Fruit fly (Drosophila melanogaster) whole organism, embryonic: ENCODE measurements around the gene Sirt4.

ENCODE experiments used
- BEAF-32 ChIP-seq: fragments of 200-800 bp; sonication (Bioruptor generic); optimal IDR thresholded peaks from 3 replicates; lab custom pipeline; 2017; ENCODE audit warnings: missing biosample characterization, missing genetic modification characterization, mild to moderate bottlenecking, moderate library complexity, missing genetic modification reagents
- CG12744 ChIP-seq: fragments of 200-800 bp; sonication (Bioruptor generic); optimal IDR thresholded peaks from 2 replicates; lab custom pipeline; 2016; ENCODE audit warnings: missing biosample characterization, missing genetic modification characterization
- CG13287 ChIP-seq: fragments of 200-800 bp; sonication (Bioruptor generic); IDR thresholded peaks from 2 replicates; pipeline ENCODE4 v1.3.6; 2022; ENCODE audit warnings: missing biosample characterization, missing genetic modification characterization; ENCODE audit not compliant: partially characterized antibody
- CG15011 ChIP-seq: fragments of 200-800 bp; sonication (Bioruptor generic); optimal IDR thresholded peaks from 3 replicates; lab custom pipeline; 2018; ENCODE audit warnings: missing biosample characterization, mild to moderate bottlenecking, missing genetic modification characterization
- CG15696 ChIP-seq: fragments of 200-800 bp; sonication (Bioruptor generic); optimal IDR thresholded peaks from 2 replicates; lab custom pipeline; 2019; ENCODE audit warnings: missing biosample characterization, mild to moderate bottlenecking, missing genetic modification characterization, moderate library complexity
- CG16813 ChIP-seq: fragments of 200-800 bp; sonication (Bioruptor generic); IDR thresholded peaks from 3 replicates; pipeline ENCODE4 v1.3.6; 2022; ENCODE audit warnings: missing biosample characterization, missing genetic modification characterization; ENCODE audit not compliant: partially characterized antibody
- CG2116 ChIP-seq: fragments of 200-800 bp; sonication (Bioruptor generic); optimal IDR thresholded peaks from 3 replicates; lab custom pipeline; 2018; ENCODE audit warnings: missing biosample characterization, mild to moderate bottlenecking, missing genetic modification characterization
- CG30431 ChIP-seq: fragments of 200-800 bp; sonication (Bioruptor generic); optimal IDR thresholded peaks from 2 replicates; lab custom pipeline; 2017; ENCODE audit warnings: missing biosample characterization, missing genetic modification characterization
- CG32532 ChIP-seq: fragments of 200-800 bp; sonication (Bioruptor generic); IDR thresholded peaks from 2 replicates; pipeline ENCODE4 v1.3.6; 2022; ENCODE audit warnings: missing biosample characterization, missing genetic modification characterization
- CG3847 ChIP-seq: fragments of 200-800 bp; sonication (Bioruptor generic); IDR thresholded peaks from 2 replicates; pipeline ENCODE4 v1.3.6; 2022; ENCODE audit warnings: missing biosample characterization, missing genetic modification characterization
- CG4360 ChIP-seq: fragments of 200-800 bp; sonication (Bioruptor generic); IDR thresholded peaks from 2 replicates; pipeline ENCODE4 v1.3.6; 2022; ENCODE audit warnings: missing biosample characterization, missing genetic modification characterization
- CG4820 ChIP-seq: fragments of 200-800 bp; sonication (Bioruptor generic); optimal IDR thresholded peaks from 3 replicates; lab custom pipeline; 2016; ENCODE audit warnings: missing biosample characterization, missing genetic modification characterization
- CG5180 ChIP-seq: fragments of 200-800 bp; sonication (Bioruptor generic); optimal IDR thresholded peaks from 3 replicates; lab custom pipeline; 2017; ENCODE audit warnings: missing biosample characterization, missing genetic modification characterization, mild to moderate bottlenecking, moderate library complexity, missing genetic modification reagents
- CG7271 ChIP-seq: fragments of 200-800 bp; sonication (Bioruptor generic); optimal IDR thresholded peaks from 2 replicates; lab custom pipeline; 2018; ENCODE audit warnings: missing biosample characterization, mild to moderate bottlenecking, missing genetic modification characterization, moderate library complexity
- CG7839 ChIP-seq: fragments of 200-800 bp; sonication (Bioruptor generic); optimal IDR thresholded peaks from 3 replicates; lab custom pipeline; 2018; ENCODE audit warnings: missing biosample characterization, mild to moderate bottlenecking, missing genetic modification characterization, moderate library complexity
- CG8765 ChIP-seq: fragments of 200-800 bp; sonication (Bioruptor generic); IDR thresholded peaks from 2 replicates; pipeline ENCODE4 v1.3.6; 2022; ENCODE audit warnings: missing biosample characterization, missing genetic modification characterization
- Dll ChIP-seq: fragments of 200-800 bp; sonication (Bioruptor generic); IDR thresholded peaks from 4 replicates; pipeline ENCODE4 v1.3.6; 2022; ENCODE audit warnings: missing biosample characterization, missing genetic modification characterization; ENCODE audit not compliant: partially characterized antibody
- Dp ChIP-seq: fragments of 200-800 bp; sonication (Bioruptor generic); optimal IDR thresholded peaks from 2 replicates; lab custom pipeline; 2018; ENCODE audit warnings: missing biosample characterization, mild to moderate bottlenecking, missing genetic modification characterization, moderate library complexity
- Dref ChIP-seq: fragments of 200-800 bp; sonication (Bioruptor generic); IDR thresholded peaks from 2 replicates; pipeline ENCODE4 v1.3.6; 2022; ENCODE audit warnings: missing biosample characterization, missing genetic modification characterization
- E2f2 ChIP-seq: fragments of 200-800 bp; sonication (Bioruptor generic); IDR thresholded peaks from 2 replicates; pipeline ENCODE4 v1.3.6; 2022; ENCODE audit warnings: missing biosample characterization, missing genetic modification characterization
- HLH4C ChIP-seq: fragments of 200-800 bp; sonication (Bioruptor generic); IDR thresholded peaks from 3 replicates; pipeline ENCODE4 v1.3.6; 2022; ENCODE audit warnings: missing biosample characterization, missing genetic modification characterization; ENCODE audit not compliant: partially characterized antibody
- Hr78 ChIP-seq, 2 experiments: fragments of 200-800 bp in 1 of 2; fragments of >200 bp in 1 of 2; sonication (Bioruptor generic) in 1 of 2; optimal IDR thresholded peaks; 2 replicates each; lab custom pipeline; 2017 to 2019; ENCODE audit warnings: missing biosample characterization in 2 of 2, missing genetic modification characterization in 2 of 2, mild to moderate bottlenecking in 1 of 2, moderate library complexity in 1 of 2
- Jarid2 ChIP-seq: fragments of 200-800 bp; sonication (Bioruptor generic); optimal IDR thresholded peaks from 3 replicates; lab custom pipeline; 2017; ENCODE audit warnings: mild to moderate bottlenecking, missing biosample characterization, missing genetic modification reagents, missing genetic modification characterization
- NC2α ChIP-seq: fragments of 200-800 bp; sonication (Bioruptor generic); optimal IDR thresholded peaks from 2 replicates; lab custom pipeline; 2016; ENCODE audit warnings: missing biosample characterization, missing genetic modification characterization
- Scr ChIP-seq: fragments of 200-800 bp; sonication (Bioruptor generic); IDR thresholded peaks from 2 replicates; pipeline ENCODE4 v1.3.6; 2022; ENCODE audit warnings: missing biosample characterization, missing genetic modification characterization; ENCODE audit not compliant: partially characterized antibody
- ato ChIP-seq: fragments of 200-800 bp; sonication (Bioruptor generic); IDR thresholded peaks from 2 replicates; pipeline ENCODE4 v1.3.6; 2022; ENCODE audit warnings: missing biosample characterization, missing genetic modification characterization; ENCODE audit not compliant: partially characterized antibody
- bbx ChIP-seq: fragments of 200-800 bp; sonication (Bioruptor generic); IDR thresholded peaks from 2 replicates; pipeline ENCODE4 v1.3.6; 2022; ENCODE audit warnings: missing biosample characterization, missing genetic modification characterization; ENCODE audit not compliant: partially characterized antibody
- chinmo ChIP-seq: fragments of 200-800 bp; sonication (Bioruptor generic); IDR thresholded peaks from 4 replicates; pipeline ENCODE4 v1.3.6; 2022; ENCODE audit warnings: missing biosample characterization, missing genetic modification characterization; ENCODE audit not compliant: partially characterized antibody
- dmrt99B ChIP-seq: fragments of 200-800 bp; sonication (Bioruptor generic); optimal IDR thresholded peaks from 2 replicates; lab custom pipeline; 2018; ENCODE audit warnings: missing biosample characterization, mild to moderate bottlenecking, missing genetic modification characterization, moderate library complexity
- eve ChIP-seq, 2 experiments: fragments of >200 bp; optimal IDR thresholded peaks; 2 replicates each; lab custom pipeline; 2017; ENCODE audit warnings: missing biosample characterization in 2 of 2, missing genetic modification characterization in 2 of 2
- eyg ChIP-seq: fragments of 200-800 bp; sonication (Bioruptor generic); optimal IDR thresholded peaks from 3 replicates; lab custom pipeline; 2016; ENCODE audit warnings: missing biosample characterization, missing genetic modification characterization
- gcm ChIP-seq: fragments of 200-800 bp; sonication (Bioruptor generic); optimal IDR thresholded peaks from 2 replicates; lab custom pipeline; 2019; ENCODE audit warnings: missing biosample characterization, mild to moderate bottlenecking, missing genetic modification characterization, moderate library complexity
- gcm2 ChIP-seq: fragments of 200-800 bp; sonication (Bioruptor generic); optimal IDR thresholded peaks from 2 replicates; lab custom pipeline; 2016; ENCODE audit warnings: missing biosample characterization, missing genetic modification characterization
- grau ChIP-seq: fragments of 200-800 bp; optimal IDR thresholded peaks from 3 replicates; lab custom pipeline; 2019; ENCODE audit warnings: missing biosample characterization, mild to moderate bottlenecking, missing genetic modification characterization, moderate library complexity
- h ChIP-seq: fragments of >200 bp; optimal IDR thresholded peaks from 2 replicates; lab custom pipeline; 2017
- hbn ChIP-seq: fragments of 200-800 bp; sonication (Bioruptor generic); IDR thresholded peaks from 2 replicates; pipeline ENCODE4 v1.3.6; 2022; ENCODE audit warnings: missing biosample characterization, missing genetic modification characterization; ENCODE audit not compliant: partially characterized antibody
- ken ChIP-seq: fragments of 200-800 bp; sonication (Bioruptor generic); IDR thresholded peaks from 3 replicates; pipeline ENCODE4 v1.3.6; 2022; ENCODE audit warnings: missing biosample characterization, missing genetic modification characterization
- lmd ChIP-seq: fragments of 200-800 bp; sonication (Bioruptor generic); IDR thresholded peaks from 2 replicates; pipeline ENCODE4 v1.3.6; 2022; ENCODE audit warnings: missing biosample characterization, missing genetic modification characterization
- lola ChIP-seq, 3 experiments: fragments of >200 bp in 2 of 3; fragments of 200-800 bp in 1 of 3; sonication (Bioruptor generic) in 1 of 3; optimal IDR thresholded peaks; 2 replicates each; lab custom pipeline; 2017 to 2019; ENCODE audit warnings: missing biosample characterization in 3 of 3, missing genetic modification characterization in 3 of 3, mild to moderate bottlenecking in 1 of 3, moderate library complexity in 1 of 3
- mld ChIP-seq: fragments of 200-800 bp; sonication (Bioruptor generic); IDR thresholded peaks from 3 replicates; pipeline ENCODE4 v1.3.6; 2022; ENCODE audit warnings: missing biosample characterization, missing genetic modification characterization; ENCODE audit not compliant: partially characterized antibody
- oc ChIP-seq: fragments of 200-800 bp; sonication (Bioruptor generic); optimal IDR thresholded peaks from 2 replicates; lab custom pipeline; 2018; ENCODE audit warnings: missing biosample characterization, mild to moderate bottlenecking, missing genetic modification characterization, moderate library complexity
- pros ChIP-seq: fragments of 200-800 bp; sonication (Bioruptor generic); optimal IDR thresholded peaks from 3 replicates; lab custom pipeline; 2019; ENCODE audit warnings: missing biosample characterization, mild to moderate bottlenecking, missing genetic modification characterization, moderate library complexity
- ro ChIP-seq: fragments of 200-800 bp; sonication (Bioruptor generic); IDR thresholded peaks from 2 replicates; pipeline ENCODE4 v1.3.6; 2022; ENCODE audit warnings: missing biosample characterization, missing genetic modification characterization
- trem ChIP-seq: fragments of 200-800 bp; optimal IDR thresholded peaks from 3 replicates; lab custom pipeline; 2019; ENCODE audit warnings: missing biosample characterization, mild to moderate bottlenecking, missing genetic modification characterization, moderate library complexity

The Sirt4 gene

DNA sequence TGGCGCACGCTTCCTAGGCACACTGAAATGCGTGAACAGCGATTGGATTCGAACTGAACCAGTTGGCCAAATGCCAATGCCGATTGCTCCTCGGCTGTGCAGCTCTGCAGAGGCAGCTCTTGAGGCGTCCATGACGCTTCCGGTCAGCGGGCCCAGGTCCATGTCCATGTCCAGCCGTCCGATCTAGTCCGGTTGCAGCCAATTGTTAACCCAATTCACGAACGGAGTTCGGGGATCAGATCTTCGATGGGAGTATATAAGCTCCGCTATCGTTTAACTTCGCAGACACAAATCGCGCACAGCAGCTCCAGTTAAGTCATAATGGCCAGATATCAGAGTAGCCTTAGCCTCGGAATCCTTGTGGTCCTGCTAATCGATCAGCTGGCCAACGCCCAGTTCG lies 17.2 kb upstream of the Sirt4 start, which contains the start of gene CG42449:
Gene CG42449, plus strand, starts transcription at position 301 of the 400 bp plus-strand sequence.
- TF ChIP-seq Jarid2 (GFP tag; lab: Kevin White, UChicago), result no peak
- no peak for TF ChIP-seq pros
- TF ChIP-seq NC2α (GFP tag; lab: Kevin White, UChicago), result no peak
- TF ChIP-seq gcm (GFP tag; lab: Kevin White, UChicago), result no peak
- no peak for TF ChIP-seq lmd (GFP tag; lab: Robert Waterston, UW)
- no peak for TF ChIP-seq ro (GFP tag; lab: Robert Waterston, UW)
- TF ChIP-seq grau, result no peak
- no peak for TF ChIP-seq dmrt99B (tag; lab: Kevin White, UChicago)
- TF ChIP-seq trem (tag; lab: Kevin White, UChicago), result no peak
- TF ChIP-seq Hr78 (GFP tag; optimal IDR thresholded peaks at IDR 0.05; lab: Kevin White, UChicago), result no peak
- no peak for TF ChIP-seq CG30431 (GFP tag; lab: Kevin White, UChicago)
- TF ChIP-seq chinmo (GFP tag; lab: Robert Waterston, UW), result no peak
- no peak for TF ChIP-seq CG32532 (GFP tag; lab: Robert Waterston, UW)
- no peak for TF ChIP-seq CG4820 (GFP tag; lab: Kevin White, UChicago)
- no peak for TF ChIP-seq CG12744 (GFP tag; lab: Kevin White, UChicago)
- no peak for TF ChIP-seq CG8765 (GFP tag; lab: Robert Waterston, UW)
- TF ChIP-seq eve (GFP tag; optimal IDR thresholded peaks at IDR 0.05; lab: Kevin White, UChicago), result no peak
- no peak for TF ChIP-seq eyg (GFP tag; lab: Kevin White, UChicago)
- no peak for TF ChIP-seq CG15011 (GFP tag; lab: Kevin White, UChicago)
- TF ChIP-seq CG7839 (tag; lab: Kevin White, UChicago), result no peak

dm6 chrX:5679933-5680667 lies 14.4 kb upstream of the Sirt4 start, which contains the start of the genes Tre1 and Gr5a:
TSS of gene Tre1 (minus strand) at chrX:5679977.
TSS of gene Gr5a (plus strand) at chrX:5680617.
- TF ChIP-seq BEAF-32 (GFP tag; lab: Kevin White, UChicago), result peak; percentile 5
- TF ChIP-seq CG13287 (GFP tag; lab: Robert Waterston, UW), result peak; percentile 30; the same call in 1 of the 2 replicates
- peak; percentile 42; the same call in 1 of the 2 replicates for TF ChIP-seq ato (GFP tag; lab: Robert Waterston, UW)
- TF ChIP-seq lola (GFP tag; optimal IDR thresholded peaks at IDR 0.05; lab: Kevin White, UChicago), result no peak
- peak; percentile 38; the same call in 1 of the 2 replicates for TF ChIP-seq hbn (GFP tag; lab: Robert Waterston, UW)
- TF ChIP-seq bbx (GFP tag; lab: Robert Waterston, UW), result peak; percentile 47; the same call in 1 of the 2 replicates
- no peak for TF ChIP-seq lmd (GFP tag; lab: Robert Waterston, UW)
- no peak for TF ChIP-seq ken (GFP tag; lab: Robert Waterston, UW)
- TF ChIP-seq h (lab: Kevin White, UChicago), result no peak
- peak; percentile 80 for TF ChIP-seq E2f2
- TF ChIP-seq gcm2 (GFP tag; lab: Kevin White, UChicago), result no peak
- peak; percentile 51 for TF ChIP-seq Dp (GFP tag; lab: Kevin White, UChicago)
- peak; percentile 7 for TF ChIP-seq CG2116 (GFP tag; lab: Kevin White, UChicago)
- TF ChIP-seq CG3847 (GFP tag; lab: Robert Waterston, UW), result no peak
- 0 out of 3 replicates have a peak, but pooled peaks have one; percentile 21 for TF ChIP-seq CG16813 (GFP tag; lab: Robert Waterston, UW)
- peak; percentile 98 for TF ChIP-seq CG5180 (GFP tag; lab: Kevin White, UChicago)
- no peak for TF ChIP-seq CG15696
- TF ChIP-seq Dll (GFP tag; lab: Robert Waterston, UW), result peak; percentile 37; the same call in 1 of the 4 replicates
- TF ChIP-seq CG4360 (GFP tag; lab: Robert Waterston, UW), result 0 out of 2 replicates have a peak, but pooled peaks have one; percentile 43
- peak; percentile 44; the same call in 1 of the 2 replicates for TF ChIP-seq Scr (GFP tag; lab: Robert Waterston, UW)
- TF ChIP-seq mld, result 0 out of 3 replicates have a peak, but pooled peaks have one; percentile 28
- TF ChIP-seq Dref, result peak; percentile 51
- peak; percentile 31 for TF ChIP-seq oc (tag; lab: Kevin White, UChicago)
- TF ChIP-seq HLH4C (GFP tag; lab: Robert Waterston, UW), result peak; percentile 41; the same call in 1 of the 3 replicates
- TF ChIP-seq CG7271 (tag; lab: Kevin White, UChicago), result peak; percentile 10
